Worm (Caenorhabditis elegans) whole organism, L4 larva: Measurements from ENCODE around the gene ceh-20.
A peak's percentile ranks its signal among the peaks of the same experiment; 100 is the strongest.

Experiments used
- Y5F2A.4 ChIP-seq: fragments of 200-800 bp; sonication (Bioruptor generic); optimal IDR thresholded peaks from 2 replicates; lab custom pipeline; 2018; ENCODE audit warnings: mild to moderate bottlenecking, missing genetic modification characterization, missing compliant biosample characterization
- daf-12 ChIP-seq: fragments of 150-350 bp; optimal IDR thresholded peaks from 2 replicates; lab custom pipeline; 2014; ENCODE audit warnings: missing biosample characterization, missing genetic modification reagents, missing genetic modification characterization
- mxl-2 ChIP-seq: fragments of 200-800 bp; sonication (Bioruptor generic); conservative IDR thresholded peaks from 2 replicates; pipeline ENCODE4 v1.3.6; 2022; ENCODE audit warnings: missing genetic modification reagents, missing genetic modification characterization, missing compliant biosample characterization
- nhr-28 ChIP-seq: fragments of 150-350 bp; optimal IDR thresholded peaks from 2 replicates; lab custom pipeline; 2014; ENCODE audit warnings: missing biosample characterization, missing genetic modification characterization
- pha-4 ChIP-seq, 2 experiments: fragments of 150-350 bp in 1 of 2; fragments of 200-800 bp in 1 of 2; sonication (Bioruptor generic) in 1 of 2; IDR thresholded peaks in 1 of 2; optimal IDR thresholded peaks in 1 of 2; 2 replicates each; pipeline versions ENCODE4 v1.3.6 to Lab custom; 2014 to 2022; ENCODE audit warnings: missing genetic modification characterization in 2 of 2, missing genetic modification reagents in 2 of 2, missing biosample characterization in 1 of 2, missing compliant biosample characterization in 1 of 2
- pqm-1 ChIP-seq: sonication (generic microtip); optimal IDR thresholded peaks from 2 replicates; lab custom pipeline; 2017; ENCODE audit warnings: missing biosample characterization, missing genetic modification characterization
- sdz-12 ChIP-seq: fragments of 200-800 bp; sonication (Bioruptor generic); optimal IDR thresholded peaks from 2 replicates; lab custom pipeline; 2018; ENCODE audit warnings: mild to moderate bottlenecking, missing genetic modification characterization, missing compliant biosample characterization
- unc-62 ChIP-seq, 3 experiments: fragments of 150-350 bp in 1 of 3; sonication (generic microtip); optimal IDR thresholded peaks in 2 of 3; peaks in 1 of 3; 1 replicate in 1 of 3; 2 replicates in 2 of 3; lab custom pipeline; 2014 to 2017; ENCODE audit warnings: missing biosample characterization in 3 of 3, missing genetic modification characterization in 3 of 3, missing genetic modification reagents in 3 of 3, missing genotype in 1 of 3
- zfp-2 ChIP-seq: sonication (generic microtip); optimal IDR thresholded peaks from 2 replicates; lab custom pipeline; 2016; ENCODE audit warnings: mild to moderate bottlenecking, missing genetic modification characterization, missing compliant biosample characterization

ce11 chrIII:6945747-6946146 is 33.9 kb upstream of the ceh-20 start, which contains the start of gene abu-13:
- TF ChIP-seq sdz-12 (no peak), pqm-1 (no peak), zfp-2 (no peak), unc-62 (GFP tag; optimal IDR thresholded peaks at IDR 0.05 in 1 of 2; lab: Kevin White, UChicago) (no peak), unc-62 (tag; optimal IDR thresholded peaks at IDR 0.05; lab: Kevin White, UChicago) (no peak), nhr-28 (tag; lab: Kevin White, UChicago) (peak; percentile 19), mxl-2 (GFP tag; lab: Robert Waterston, UW) (no peak), pha-4 (GFP tag; IDR thresholded peaks at IDR 0.05; lab: Robert Waterston, UW) (no peak), pha-4 (tag; optimal IDR thresholded peaks at IDR 0.05; lab: Kevin White, UChicago) (no peak), daf-12 (tag; lab: Kevin White, UChicago) (no peak), Y5F2A.4 (GFP tag; lab: Kevin White, UChicago) (no peak)
